Worm (Caenorhabditis elegans) whole organism, young adult: ENCODE data around the gene ZK470.4.

ENCODE experiments used
- ama-1 ChIP-seq, 3 experiments: fragments of 150-350 bp in 1 of 3; sonication (generic microtip) in 2 of 3; optimal IDR thresholded peaks; 2 replicates each; lab custom pipeline; 2014 to 2018; ENCODE audit warnings: missing biosample characterization in 2 of 3, missing genetic modification characterization in 2 of 3, missing genetic modification reagents in 2 of 3
- unc-130 ChIP-seq: sonication (generic microtip); optimal IDR thresholded peaks from 2 replicates; lab custom pipeline; 2016; ENCODE audit warnings: missing genetic modification reagents, missing genetic modification characterization, missing compliant biosample characterization

ZK470.4 gene

DNA sequence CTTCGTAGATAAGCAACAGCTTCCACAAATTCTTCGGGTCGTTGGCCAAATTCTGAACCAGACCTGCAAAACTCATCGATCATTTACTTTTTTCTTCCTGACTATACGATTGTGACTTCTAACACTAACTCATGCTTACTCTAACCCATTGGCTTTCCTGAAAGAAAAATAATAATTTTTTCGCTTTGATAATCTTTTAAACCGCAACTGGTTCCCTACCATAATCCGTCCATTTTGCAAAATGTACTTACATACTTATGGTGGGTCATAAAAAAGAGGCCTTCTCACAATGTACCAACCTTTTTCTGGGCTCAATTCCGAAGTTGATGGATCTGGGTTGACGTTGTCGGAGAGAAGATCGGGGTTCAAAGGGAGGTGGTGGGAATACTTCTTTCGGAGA is 44.6 kb downstream of the ZK470.4 start:
- TF ChIP-seq unc-130 (GFP tag; lab: Kevin White, UChicago) (no peak), ama-1 (optimal IDR thresholded peaks at IDR 0.05; lab: Kevin White, UChicago) (no peak), ama-1 (GFP tag; optimal IDR thresholded peaks at IDR 0.05; lab: Kevin White, UChicago) (no peak)
